Worm (Caenorhabditis elegans) whole organism, early embryonic: ENCODE data around the gene col-78.

Experiments used
- B0310.2 ChIP-seq: sonication (generic microtip); optimal IDR thresholded peaks from 2 replicates; lab custom pipeline; 2016; ENCODE audit warnings: mild to moderate bottlenecking, missing genetic modification characterization, missing compliant biosample characterization
- F13C5.2 ChIP-seq: sonication (generic microtip); optimal IDR thresholded peaks from 2 replicates; lab custom pipeline; 2017; ENCODE audit warnings: mild to moderate bottlenecking, missing genetic modification characterization, inconsistent platforms, missing compliant biosample characterization
- aly-1 ChIP-seq: sonication (generic microtip); optimal IDR thresholded peaks from 2 replicates; lab custom pipeline; 2016; ENCODE audit warnings: missing genetic modification characterization, missing compliant biosample characterization
- ama-1 ChIP-seq: fragments of 150-350 bp; optimal IDR thresholded peaks from 2 replicates; lab custom pipeline; 2014
- ceh-13 ChIP-seq: fragments of 200-800 bp; sonication (Bioruptor generic); optimal IDR thresholded peaks from 2 replicates; lab custom pipeline; 2018; ENCODE audit warnings: mild to moderate bottlenecking, missing genetic modification characterization, missing compliant biosample characterization
- ceh-36 ChIP-seq: sonication (generic microtip); optimal IDR thresholded peaks from 2 replicates; lab custom pipeline; 2016; ENCODE audit warnings: missing genetic modification characterization, inconsistent platforms, missing compliant biosample characterization
- ets-7 ChIP-seq: sonication (generic microtip); optimal IDR thresholded peaks from 2 replicates; lab custom pipeline; 2016; ENCODE audit warnings: missing genotype, missing genetic modification characterization, missing compliant biosample characterization
- flt-1 ChIP-seq: fragments of 200-800 bp; sonication (Bioruptor generic); IDR thresholded peaks from 2 replicates; pipeline ENCODE4 v1.3.6; 2022; ENCODE audit warnings: missing genetic modification characterization, missing compliant biosample characterization
- hmbx-1 ChIP-seq: sonication (generic microtip); optimal IDR thresholded peaks from 2 replicates; lab custom pipeline; 2016; ENCODE audit warnings: mild to moderate bottlenecking, missing genetic modification characterization, missing compliant biosample characterization
- hmg-4 ChIP-seq: fragments of 200-800 bp; sonication (Bioruptor generic); optimal IDR thresholded peaks from 2 replicates; lab custom pipeline; 2018; ENCODE audit warnings: mild to moderate bottlenecking, missing genetic modification characterization, missing compliant biosample characterization
- hnd-1 ChIP-seq: sonication (generic microtip); optimal IDR thresholded peaks from 2 replicates; lab custom pipeline; 2016; ENCODE audit warnings: missing genetic modification characterization, missing compliant biosample characterization
- pes-1 ChIP-seq: fragments of 200-800 bp; sonication (Bioruptor generic); IDR thresholded peaks from 2 replicates; pipeline ENCODE4 v1.3.6; 2022; ENCODE audit warnings: missing genetic modification reagents, missing genetic modification characterization, missing compliant biosample characterization
- scrt-1 ChIP-seq: fragments of 200-800 bp; sonication (Bioruptor generic); IDR thresholded peaks from 2 replicates; pipeline ENCODE4 v1.3.6; 2022; ENCODE audit warnings: missing genetic modification characterization, missing compliant biosample characterization
- sea-1 ChIP-seq: fragments of 200-800 bp; sonication (Bioruptor generic); conservative IDR thresholded peaks from 2 replicates; pipeline ENCODE4 v1.3.6; 2022; ENCODE audit warnings: missing genetic modification characterization, missing compliant biosample characterization
- tbx-11 ChIP-seq: fragments of 200-800 bp; sonication (Bioruptor generic); IDR thresholded peaks from 2 replicates; pipeline ENCODE4 v1.3.6; 2022; ENCODE audit warnings: missing genetic modification characterization, missing compliant biosample characterization
- tbx-37 ChIP-seq: fragments of 200-800 bp; sonication (Bioruptor generic); conservative IDR thresholded peaks from 2 replicates; pipeline ENCODE4 v1.3.6; 2022; ENCODE audit warnings: missing genetic modification reagents, missing genetic modification characterization, missing compliant biosample characterization
- tra-4 ChIP-seq: sonication (generic microtip); optimal IDR thresholded peaks from 2 replicates; lab custom pipeline; 2017; ENCODE audit warnings: missing genetic modification characterization, missing compliant biosample characterization

Gene col-78

ce11 chrII:9112851-9113250, 39.5 kb upstream of the col-78 start, which contains the start of gene jun-1:
Gene jun-1, plus strand, starts transcription at chrII:9113157.
- TF ChIP-seq tbx-11 (GFP tag; lab: Robert Waterston, UW), result no peak
- 0 out of 2 replicates have a peak, but pooled peaks have one; percentile 6 for TF ChIP-seq scrt-1 (GFP tag; lab: Robert Waterston, UW)
- TF ChIP-seq hmg-4, result peak; percentile 26

- TF ChIP-seq tbx-37 (GFP tag; lab: Robert Waterston, UW), result no peak
- TF ChIP-seq hmbx-1 (tag; lab: Kevin White, UChicago), result no peak
- TF ChIP-seq tbx-11 (GFP tag; lab: Robert Waterston, UW), result no peak
- TF ChIP-seq B0310.2 (tag; lab: Kevin White, UChicago), result no peak
- no peak for TF ChIP-seq aly-1 (tag; lab: Kevin White, UChicago)
- no peak for TF ChIP-seq sea-1 (GFP tag; lab: Robert Waterston, UW)
- no peak for TF ChIP-seq pes-1
- TF ChIP-seq scrt-1 (GFP tag; lab: Robert Waterston, UW), result no peak
- TF ChIP-seq tra-4 (tag; lab: Kevin White, UChicago), result no peak
- TF ChIP-seq ama-1 (lab: Kevin White, UChicago), result no peak
Measured at ce11 chrII:9113759-9114158, 38.6 kb upstream of the col-78 start.

- no peak for TF ChIP-seq tbx-37 (GFP tag; lab: Robert Waterston, UW)
- TF ChIP-seq F13C5.2 (tag; lab: Kevin White, UChicago), result no peak
- no peak for TF ChIP-seq aly-1 (tag; lab: Kevin White, UChicago)
- no peak for TF ChIP-seq flt-1
- TF ChIP-seq hmbx-1 (tag; lab: Kevin White, UChicago), result no peak
- no peak for TF ChIP-seq hmg-4
- no peak for TF ChIP-seq ceh-36
- no peak for TF ChIP-seq tbx-11 (GFP tag; lab: Robert Waterston, UW)
- no peak for TF ChIP-seq ceh-13 (GFP tag; lab: Kevin White, UChicago)
- TF ChIP-seq ama-1 (lab: Kevin White, UChicago), result no peak
- no peak for TF ChIP-seq scrt-1 (GFP tag; lab: Robert Waterston, UW)
- no peak for TF ChIP-seq ets-7 (tag; lab: Kevin White, UChicago)
Measured at ce11 chrII:9114972-9115371, 37.4 kb upstream of the col-78 start.

- TF ChIP-seq tbx-37 (GFP tag; lab: Robert Waterston, UW) (no peak), hmg-4 (no peak), F13C5.2 (tag; lab: Kevin White, UChicago) (no peak), ceh-13 (GFP tag; lab: Kevin White, UChicago) (no peak), scrt-1 (GFP tag; lab: Robert Waterston, UW) (no peak), B0310.2 (tag; lab: Kevin White, UChicago) (no peak), ceh-36 (no peak), aly-1 (tag; lab: Kevin White, UChicago) (no peak), flt-1 (no peak), tbx-11 (GFP tag; lab: Robert Waterston, UW) (no peak), hnd-1 (no peak), tra-4 (tag; lab: Kevin White, UChicago) (no peak), ama-1 (lab: Kevin White, UChicago) (no peak), sea-1 (GFP tag; lab: Robert Waterston, UW) (no peak), hmbx-1 (tag; lab: Kevin White, UChicago) (no peak), pes-1 (no peak), ets-7 (tag; lab: Kevin White, UChicago) (no peak)
Measured at ce11 chrII:9115644-9116043, 36.7 kb upstream of the col-78 start.

- TF ChIP-seq hmbx-1 (tag; lab: Kevin White, UChicago), result no peak
Measured at ce11 chrII:9116404-9116803, 35.9 kb upstream of the col-78 start.

- no peak for TF ChIP-seq tra-4 (tag; lab: Kevin White, UChicago)
- no peak for TF ChIP-seq hmbx-1 (tag; lab: Kevin White, UChicago)
- TF ChIP-seq hmg-4, result no peak
- TF ChIP-seq pes-1, result no peak
Measured at ce11 chrII:9117789-9118242, 34.5 kb upstream of the col-78 start.

- TF ChIP-seq ets-7 (tag; lab: Kevin White, UChicago) (no peak), ama-1 (lab: Kevin White, UChicago) (no peak), tbx-37 (GFP tag; lab: Robert Waterston, UW) (no peak), hnd-1 (no peak), pes-1 (no peak), ceh-13 (GFP tag; lab: Kevin White, UChicago) (no peak), ceh-36 (no peak)
Measured at ce11 chrII:9120329-9120728, 32.0 kb upstream of the col-78 start.

- no peak for TF ChIP-seq pes-1
- no peak for TF ChIP-seq F13C5.2 (tag; lab: Kevin White, UChicago)
- no peak for TF ChIP-seq hmbx-1 (tag; lab: Kevin White, UChicago)
- no peak for TF ChIP-seq aly-1 (tag; lab: Kevin White, UChicago)
- no peak for TF ChIP-seq ets-7 (tag; lab: Kevin White, UChicago)
- TF ChIP-seq hmg-4, result no peak
- TF ChIP-seq ceh-13 (GFP tag; lab: Kevin White, UChicago), result no peak
- no peak for TF ChIP-seq flt-1
- no peak for TF ChIP-seq hnd-1
- no peak for TF ChIP-seq ama-1 (lab: Kevin White, UChicago)
- no peak for TF ChIP-seq tbx-11 (GFP tag; lab: Robert Waterston, UW)
- TF ChIP-seq sea-1 (GFP tag; lab: Robert Waterston, UW), result no peak
- TF ChIP-seq B0310.2 (tag; lab: Kevin White, UChicago), result no peak
- TF ChIP-seq tra-4 (tag; lab: Kevin White, UChicago), result no peak
- TF ChIP-seq tbx-37 (GFP tag; lab: Robert Waterston, UW), result no peak
- TF ChIP-seq ceh-36, result no peak
- TF ChIP-seq scrt-1 (GFP tag; lab: Robert Waterston, UW), result no peak
Measured at ce11 chrII:9120813-9121554, 31.3 kb upstream of the col-78 start.
